Worm (Caenorhabditis elegans) whole organism, mixed stage, embryonic: Measurements from ENCODE around the gene tag-180.

Experiments used
- M03D4.4 ChIP-seq: sonication (generic microtip); optimal IDR thresholded peaks from 2 replicates; lab custom pipeline; 2017; ENCODE audit warnings: mild to moderate bottlenecking, missing genetic modification characterization, missing compliant biosample characterization
- bed-3 ChIP-seq: fragments of 200-800 bp; sonication (Bioruptor generic); optimal IDR thresholded peaks from 3 replicates; lab custom pipeline; 2018; ENCODE audit warnings: mild to moderate bottlenecking, missing genetic modification characterization, moderate library complexity, missing compliant biosample characterization
- blmp-1 ChIP-seq: fragments of 150-350 bp; optimal IDR thresholded peaks from 2 replicates; lab custom pipeline; 2014; ENCODE audit warnings: missing biosample characterization, missing genetic modification characterization
- ceh-39 ChIP-seq: fragments of 150-350 bp; optimal IDR thresholded peaks from 2 replicates; lab custom pipeline; 2014; ENCODE audit warnings: missing biosample characterization, missing genetic modification characterization
- ceh-83 ChIP-seq: fragments of 200-800 bp; sonication (Bioruptor generic); optimal IDR thresholded peaks from 2 replicates; lab custom pipeline; 2018; ENCODE audit warnings: mild to moderate bottlenecking, missing genetic modification characterization, missing compliant biosample characterization
- ces-1 ChIP-seq: fragments of 150-350 bp; optimal IDR thresholded peaks from 2 replicates; lab custom pipeline; 2014; ENCODE audit warnings: missing biosample characterization, missing genetic modification reagents, missing genetic modification characterization
- cnd-1 ChIP-seq: fragments of 200-800 bp; sonication (Bioruptor generic); optimal IDR thresholded peaks from 2 replicates; lab custom pipeline; 2018; ENCODE audit warnings: mild to moderate bottlenecking, missing genetic modification characterization, missing compliant biosample characterization
- drap-1 ChIP-seq: fragments of 200-800 bp; sonication (Bioruptor generic); optimal IDR thresholded peaks from 3 replicates; lab custom pipeline; 2018; ENCODE audit warnings: mild to moderate bottlenecking, missing genetic modification characterization, missing compliant biosample characterization
- elt-1 ChIP-seq: sonication (generic microtip); optimal IDR thresholded peaks from 2 replicates; lab custom pipeline; 2017; ENCODE audit warnings: missing genetic modification characterization, mild to moderate bottlenecking, missing compliant biosample characterization, antibody characterized with exemption, moderate library complexity, borderline replicate concordance; ENCODE audit not compliant: insufficient read depth
- flh-1 ChIP-seq: fragments of 200-800 bp; sonication (Bioruptor generic); optimal IDR thresholded peaks from 2 replicates; lab custom pipeline; 2018; ENCODE audit warnings: mild to moderate bottlenecking, missing genetic modification characterization, moderate library complexity, missing compliant biosample characterization
- ham-2 ChIP-seq: fragments of 200-800 bp; sonication (Bioruptor generic); optimal IDR thresholded peaks from 2 replicates; lab custom pipeline; 2018; ENCODE audit warnings: mild to moderate bottlenecking, missing genetic modification characterization, missing compliant biosample characterization
- hlh-1 ChIP-seq: fragments of 150-350 bp; optimal IDR thresholded peaks from 2 replicates; lab custom pipeline; 2014; ENCODE audit warnings: missing biosample characterization, missing genetic modification reagents, missing genetic modification characterization
- lin-13 ChIP-seq: fragments of 150-350 bp; optimal IDR thresholded peaks from 2 replicates; lab custom pipeline; 2014; ENCODE audit warnings: missing biosample characterization, missing genetic modification characterization
- lin-32 ChIP-seq: fragments of 200-800 bp; sonication (Bioruptor generic); optimal IDR thresholded peaks from 2 replicates; lab custom pipeline; 2018; ENCODE audit warnings: mild to moderate bottlenecking, missing genetic modification characterization, missing compliant biosample characterization
- lsy-2 ChIP-seq: fragments of 150-350 bp; optimal IDR thresholded peaks from 2 replicates; lab custom pipeline; 2014; ENCODE audit warnings: missing biosample characterization, missing genetic modification characterization
- mab-5 ChIP-seq: fragments of 150-350 bp; optimal IDR thresholded peaks from 2 replicates; lab custom pipeline; 2014; ENCODE audit warnings: missing biosample characterization, missing genetic modification characterization
- mep-1 ChIP-seq: fragments of 150-350 bp; optimal IDR thresholded peaks from 2 replicates; lab custom pipeline; 2017; ENCODE audit warnings: missing biosample characterization, missing genetic modification reagents, missing genetic modification characterization, inconsistent platforms
- mls-2 ChIP-seq: sonication (generic microtip); optimal IDR thresholded peaks from 2 replicates; lab custom pipeline; 2016; ENCODE audit warnings: mild to moderate bottlenecking, missing genetic modification characterization, moderate library complexity, missing compliant biosample characterization
- nhr-12 ChIP-seq: fragments of 150-350 bp; optimal IDR thresholded peaks from 2 replicates; lab custom pipeline; 2014; ENCODE audit warnings: missing biosample characterization, missing genetic modification characterization
- nhr-2 ChIP-seq: fragments of 150-350 bp; optimal IDR thresholded peaks from 2 replicates; lab custom pipeline; 2014; ENCODE audit warnings: missing biosample characterization, missing genetic modification characterization
- nhr-237 ChIP-seq: fragments of 150-350 bp; optimal IDR thresholded peaks from 2 replicates; lab custom pipeline; 2014; ENCODE audit warnings: missing biosample characterization, missing genetic modification characterization
- nhr-28 ChIP-seq: fragments of 150-350 bp; optimal IDR thresholded peaks from 2 replicates; lab custom pipeline; 2014; ENCODE audit warnings: missing biosample characterization, missing genetic modification characterization
- nhr-76 ChIP-seq: sonication (generic microtip); optimal IDR thresholded peaks from 2 replicates; lab custom pipeline; 2017; ENCODE audit warnings: missing biosample characterization, missing genetic modification characterization
- pha-4 ChIP-seq: fragments of 150-350 bp; optimal IDR thresholded peaks from 2 replicates; lab custom pipeline; 2018; ENCODE audit warnings: missing biosample characterization, missing genetic modification reagents, missing genetic modification characterization
- sem-2 ChIP-seq: fragments of 200-800 bp; sonication (Bioruptor generic); optimal IDR thresholded peaks from 2 replicates; lab custom pipeline; 2018; ENCODE audit warnings: mild to moderate bottlenecking, missing genetic modification characterization, missing compliant biosample characterization
- snpc-4 ChIP-seq: fragments of 150-350 bp; optimal IDR thresholded peaks from 2 replicates; lab custom pipeline; 2014; ENCODE audit warnings: missing biosample characterization, missing genetic modification characterization
- sptf-1 ChIP-seq: sonication (generic microtip); optimal IDR thresholded peaks from 2 replicates; lab custom pipeline; 2017; ENCODE audit warnings: mild to moderate bottlenecking, missing genetic modification characterization, moderate library complexity, missing compliant biosample characterization
- tbx-8 ChIP-seq: fragments of 200-800 bp; sonication (Bioruptor generic); optimal IDR thresholded peaks from 2 replicates; lab custom pipeline; 2018; ENCODE audit warnings: mild to moderate bottlenecking, missing genetic modification characterization, moderate library complexity, missing compliant biosample characterization
- unc-39 ChIP-seq: fragments of 150-350 bp; optimal IDR thresholded peaks from 2 replicates; lab custom pipeline; 2014; ENCODE audit warnings: missing biosample characterization, missing genetic modification characterization
- unc-62 ChIP-seq: fragments of 150-350 bp; optimal IDR thresholded peaks from 2 replicates; lab custom pipeline; 2014; ENCODE audit warnings: missing biosample characterization, missing genetic modification reagents, missing genetic modification characterization
- ztf-11 ChIP-seq: fragments of 150-350 bp; optimal IDR thresholded peaks from 2 replicates; lab custom pipeline; 2014; ENCODE audit warnings: missing biosample characterization, missing genetic modification characterization

Gene tag-180

ce11 chrII:11337497-11338040, 8.3 kb upstream of the tag-180 start, which contains the start of gene sqt-1:
sqt-1 (minus strand) TSS chrII:11337837.
- no peak for TF ChIP-seq ces-1 (GFP tag; lab: Kevin White, UChicago)
- TF ChIP-seq sptf-1 (tag; lab: Kevin White, UChicago): no peak
- no peak for TF ChIP-seq hlh-1 (tag; lab: Kevin White, UChicago)
- TF ChIP-seq ceh-83: no peak
- no peak for TF ChIP-seq nhr-76 (tag; lab: Kevin White, UChicago)
- TF ChIP-seq mab-5 (tag; lab: Kevin White, UChicago): no peak
- no peak for TF ChIP-seq unc-39 (tag; lab: Kevin White, UChicago)
- TF ChIP-seq flh-1 (GFP tag; lab: Kevin White, UChicago): no peak
- TF ChIP-seq snpc-4: no peak
- no peak for TF ChIP-seq nhr-2 (tag; lab: Kevin White, UChicago)
- no peak for TF ChIP-seq nhr-28 (tag; lab: Kevin White, UChicago)

ce11 chrII:11336640-11337241, 7.5 kb upstream of the tag-180 start:
- TF ChIP-seq cnd-1 (tag; lab: Kevin White, UChicago) (no peak), ces-1 (GFP tag; lab: Kevin White, UChicago) (no peak), snpc-4 (no peak), nhr-28 (tag; lab: Kevin White, UChicago) (no peak), ham-2 (GFP tag; lab: Kevin White, UChicago) (no peak), pha-4 (tag; lab: Kevin White, UChicago) (no peak), lin-32 (no peak), M03D4.4 (tag; lab: Kevin White, UChicago) (no peak), sem-2 (no peak)

ce11 chrII:11336163-11336562, 6.9 kb upstream of the tag-180 start:
- TF ChIP-seq bed-3: no peak
- no peak for TF ChIP-seq flh-1 (GFP tag; lab: Kevin White, UChicago)
- TF ChIP-seq ces-1 (GFP tag; lab: Kevin White, UChicago): no peak
- TF ChIP-seq mls-2: no peak
- TF ChIP-seq ceh-83: no peak
- TF ChIP-seq lin-13 (tag; lab: Kevin White, UChicago): no peak
- no peak for TF ChIP-seq nhr-76 (tag; lab: Kevin White, UChicago)
- TF ChIP-seq mep-1 (tag; lab: Kevin White, UChicago): no peak
- TF ChIP-seq ztf-11: no peak
- no peak for TF ChIP-seq pha-4 (tag; lab: Kevin White, UChicago)
- TF ChIP-seq nhr-28 (tag; lab: Kevin White, UChicago): no peak
- TF ChIP-seq lsy-2 (tag; lab: Kevin White, UChicago): no peak
- no peak for TF ChIP-seq M03D4.4 (tag; lab: Kevin White, UChicago)
- no peak for TF ChIP-seq lin-32
- no peak for TF ChIP-seq nhr-237 (tag; lab: Kevin White, UChicago)
- no peak for TF ChIP-seq drap-1 (GFP tag; lab: Kevin White, UChicago)
- TF ChIP-seq elt-1 (tag; lab: Kevin White, UChicago): no peak
- no peak for TF ChIP-seq blmp-1 (tag; lab: Kevin White, UChicago)
- no peak for TF ChIP-seq snpc-4
- no peak for TF ChIP-seq ceh-39 (tag; lab: Kevin White, UChicago)
- TF ChIP-seq, all 35 proteins: peak for 0

ce11 chrII:11335670-11336069, 6.4 kb upstream of the tag-180 start:
- TF ChIP-seq ces-1 (GFP tag; lab: Kevin White, UChicago) (peak; percentile 96), pha-4 (tag; lab: Kevin White, UChicago) (no peak), elt-1 (tag; lab: Kevin White, UChicago) (no peak)

- TF ChIP-seq mep-1 (tag; lab: Kevin White, UChicago): no peak
- TF ChIP-seq ham-2 (GFP tag; lab: Kevin White, UChicago): no peak
- TF ChIP-seq mab-5 (tag; lab: Kevin White, UChicago): no peak
- no peak for TF ChIP-seq sem-2
- TF ChIP-seq ceh-39 (tag; lab: Kevin White, UChicago): no peak
- TF ChIP-seq nhr-12: no peak
- TF ChIP-seq nhr-237 (tag; lab: Kevin White, UChicago): no peak
- TF ChIP-seq unc-39 (tag; lab: Kevin White, UChicago): no peak
- no peak for TF ChIP-seq flh-1 (GFP tag; lab: Kevin White, UChicago)
- TF ChIP-seq lin-32: no peak
- no peak for TF ChIP-seq blmp-1 (tag; lab: Kevin White, UChicago)
- TF ChIP-seq nhr-76 (tag; lab: Kevin White, UChicago): no peak
- no peak for TF ChIP-seq cnd-1 (tag; lab: Kevin White, UChicago)
- no peak for TF ChIP-seq unc-62 (GFP tag; lab: Kevin White, UChicago)
- TF ChIP-seq drap-1 (GFP tag; lab: Kevin White, UChicago): no peak
- no peak for TF ChIP-seq tbx-8
- no peak for TF ChIP-seq lsy-2 (tag; lab: Kevin White, UChicago)
- no peak for TF ChIP-seq lin-13 (tag; lab: Kevin White, UChicago)
These were observed 4.8 kb upstream of the tag-180 start for ce11 chrII:11333846-11334638.
